Fruit fly (Drosophila melanogaster): ENCODE results near the gene Rph.
A peak's percentile ranks its signal among the peaks of the same experiment; 100 is the strongest.

Gene Rph

dm6 chrX:10728024-10728423 lies 29.4 kb downstream of the Rph start (continued):
- TF ChIP-seq trh (GFP tag; optimal IDR thresholded peaks at IDR 0.05) (no peak), Camta (GFP tag; optimal IDR thresholded peaks at IDR 0.05) (no peak), CG13296 (GFP tag; optimal IDR thresholded peaks at IDR 0.05) (no peak), CG10979 (tag; optimal IDR thresholded peaks at IDR 0.05) (no peak), psq (GFP tag; optimal IDR thresholded peaks at IDR 0.05) (no peak), CG8290 (GFP tag; optimal IDR thresholded peaks at IDR 0.05) (no peak), CG8290 (tag; optimal IDR thresholded peaks at IDR 0.05) (no peak), Oaz (GFP tag; IDR thresholded peaks at IDR 0.05) (no peak), Usf (GFP tag; optimal IDR thresholded peaks at IDR 0.05) (no peak), Ada2b (GFP tag; IDR thresholded peaks at IDR 0.05) (no peak), CG32532 (GFP tag; IDR thresholded peaks at IDR 0.05) (no peak), prd (optimal IDR thresholded peaks at IDR 0.05) (no peak), prd (GFP tag; IDR thresholded peaks at IDR 0.05) (no peak)

dm6 chrX:10727318-10727717 lies 30.1 kb downstream of the Rph start:
- 0 out of 3 replicates have a peak, but pooled peaks have one; percentile 46 for TF ChIP-seq CG2199 (GFP tag; IDR thresholded peaks at IDR 0.05)
- TF ChIP-seq CG15479 (GFP tag; optimal IDR thresholded peaks at IDR 0.05), result no peak
- TF ChIP-seq wek (GFP tag; optimal IDR thresholded peaks at IDR 0.05), result no peak
- TF ChIP-seq Hr51 (GFP tag; optimal IDR thresholded peaks at IDR 0.05), result no peak
- TF ChIP-seq CG11247 (GFP tag; IDR thresholded peaks at IDR 0.05), result no peak
- no peak for TF ChIP-seq sens (GFP tag)
- no peak for TF ChIP-seq Hmx (GFP tag; optimal IDR thresholded peaks at IDR 0.05)
- no peak for TF ChIP-seq row (GFP tag; IDR thresholded peaks at IDR 0.05)

dm6 chrX:10726105-10726694 lies 31.3 kb downstream of the Rph start:
- no peak for TF ChIP-seq Sry-δ (GFP tag; optimal IDR thresholded peaks at IDR 0.05)
- peak; percentile 81; the same call in 1 of the 2 replicates for TF ChIP-seq vvl (GFP tag; IDR thresholded peaks at IDR 0.05)
- peak; percentile 56 for TF ChIP-seq abd-A (tag; optimal IDR thresholded peaks at IDR 0.05)
- peak; percentile 6 for TF ChIP-seq gsb-n (tag; optimal IDR thresholded peaks at IDR 0.05)
- 0 out of 4 replicates have a peak, but pooled peaks have one; percentile 23 for TF ChIP-seq chinmo (GFP tag; IDR thresholded peaks at IDR 0.05; ENCODE audit: partially characterized antibody)
- TF ChIP-seq sd (tag; optimal IDR thresholded peaks at IDR 0.05), result peak; percentile 74
- peak; percentile 45 for TF ChIP-seq sens (GFP tag)
- TF ChIP-seq CG14860 (GFP tag; IDR thresholded peaks at IDR 0.05; ENCODE audit: partially characterized antibody), result no peak
- peak; percentile 60 for TF ChIP-seq grau (tag; optimal IDR thresholded peaks at IDR 0.05)

- no peak for TF ChIP-seq yki (optimal IDR thresholded peaks at IDR 0.05)
- TF ChIP-seq sens (GFP tag), result peak; percentile 23
- TF ChIP-seq fd64A (GFP tag; optimal IDR thresholded peaks at IDR 0.05), result no peak
Observed at dm6 chrX:10723488-10724254, 33.8 kb downstream of the Rph start.

- no peak for TF ChIP-seq Hmr (GFP tag; optimal IDR thresholded peaks at IDR 0.05)
- no peak for TF ChIP-seq salm (tag; optimal IDR thresholded peaks at IDR 0.05)
- no peak for TF ChIP-seq eyg (GFP tag; optimal IDR thresholded peaks at IDR 0.05)
- TF ChIP-seq CG14441 (GFP tag; IDR thresholded peaks at IDR 0.05), result no peak
- no peak for TF ChIP-seq Eip74EF (GFP tag; optimal IDR thresholded peaks at IDR 0.05)
- TF ChIP-seq CG15696 (tag; optimal IDR thresholded peaks at IDR 0.05), result no peak
- no peak for TF ChIP-seq CG8388 (GFP tag; optimal IDR thresholded peaks at IDR 0.05)
- TF ChIP-seq odd (GFP tag; optimal IDR thresholded peaks at IDR 0.05), result no peak
- TF ChIP-seq zf30C (GFP tag; optimal IDR thresholded peaks at IDR 0.05), result no peak
- TF ChIP-seq Nf-YC (tag; optimal IDR thresholded peaks at IDR 0.05), result no peak
- no peak for TF ChIP-seq Abd-B (GFP tag; optimal IDR thresholded peaks at IDR 0.05)
- no peak for TF ChIP-seq klu (GFP tag; IDR thresholded peaks at IDR 0.05)
- TF ChIP-seq Dll (GFP tag; IDR thresholded peaks at IDR 0.05; ENCODE audit: partially characterized antibody), result no peak
Observed at dm6 chrX:10721901-10722479, 35.5 kb downstream of the Rph start.

All from whole organism, embryonic.